Fruit fly (Drosophila melanogaster): Measurements from ENCODE around the gene CG10317.

Gene CG10317

DNA sequence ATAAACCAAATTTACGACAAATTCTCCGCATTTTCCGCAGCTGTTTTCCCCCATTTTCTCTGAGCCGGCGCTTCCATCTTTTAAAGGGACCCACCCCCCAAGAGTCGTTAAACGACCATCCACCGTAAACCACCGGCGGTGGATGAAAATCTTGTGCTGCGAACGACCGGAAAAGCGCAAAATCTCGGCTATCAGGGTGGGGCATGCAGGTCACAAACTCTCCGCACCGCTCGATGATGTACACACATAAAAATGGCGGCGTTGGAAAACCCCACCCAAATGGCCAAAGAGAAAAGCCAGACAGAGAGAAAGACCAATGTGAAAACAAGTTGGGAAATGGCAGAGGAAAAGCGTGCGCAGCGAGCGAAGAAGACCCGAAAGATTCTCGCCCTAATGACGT lies 15.3 kb upstream of the CG10317 start:
- no peak for TF ChIP-seq OdsH (GFP tag; optimal IDR thresholded peaks at IDR 0.05)
- no peak for TF ChIP-seq jim (GFP tag; optimal IDR thresholded peaks at IDR 0.05)
- TF ChIP-seq Vsx2 (GFP tag; optimal IDR thresholded peaks at IDR 0.05; ENCODE audit: partially characterized antibody): no peak
- no peak for TF ChIP-seq HLH106 (tag; optimal IDR thresholded peaks at IDR 0.05)
- no peak for TF ChIP-seq sage (GFP tag; optimal IDR thresholded peaks at IDR 0.05)
- no peak for TF ChIP-seq Hnf4 (GFP tag; optimal IDR thresholded peaks at IDR 0.05)
- no peak for TF ChIP-seq fru (GFP tag; optimal IDR thresholded peaks at IDR 0.05)
- no peak for TF ChIP-seq ey (GFP tag; optimal IDR thresholded peaks at IDR 0.05)
- no peak for TF ChIP-seq h (GFP tag; optimal IDR thresholded peaks at IDR 0.05)
- TF ChIP-seq Hr78 (GFP tag; optimal IDR thresholded peaks at IDR 0.05): no peak

dm6 chr3R:16374101-16374500 lies 3.8 kb upstream of the CG10317 start:
- no peak for TF ChIP-seq jim (GFP tag; optimal IDR thresholded peaks at IDR 0.05)
- TF ChIP-seq sage (GFP tag; optimal IDR thresholded peaks at IDR 0.05): no peak
- no peak for TF ChIP-seq Abd-B (GFP tag; optimal IDR thresholded peaks at IDR 0.05)
- TF ChIP-seq usp (GFP tag; optimal IDR thresholded peaks at IDR 0.05): no peak
- TF ChIP-seq Myc (optimal IDR thresholded peaks at IDR 0.05): peak; percentile 85
- TF ChIP-seq h (GFP tag; optimal IDR thresholded peaks at IDR 0.05): no peak
- TF ChIP-seq pan (optimal IDR thresholded peaks at IDR 0.05): no peak
- no peak for TF ChIP-seq psq (GFP tag; optimal IDR thresholded peaks at IDR 0.05)
- peak; percentile 81 for TF ChIP-seq N (GFP tag; optimal IDR thresholded peaks at IDR 0.05)
- peak; percentile 39 for TF ChIP-seq Vsx2 (GFP tag; optimal IDR thresholded peaks at IDR 0.05; ENCODE audit: partially characterized antibody)
- no peak for TF ChIP-seq GATAd (GFP tag; optimal IDR thresholded peaks at IDR 0.05)
- peak; percentile 48 for TF ChIP-seq Dif (GFP tag; optimal IDR thresholded peaks at IDR 0.05; ENCODE audit: partially characterized antibody)
- TF ChIP-seq CG32264 (GFP tag; optimal IDR thresholded peaks at IDR 0.05): no peak

dm6 chr3R:16368288-16368687 lies 2.0 kb downstream of the CG10317 start, which contains the start of gene js:
Gene js (minus strand): TSS chr3R:16368306.
- TF ChIP-seq jim (GFP tag; optimal IDR thresholded peaks at IDR 0.05): no peak

dm6 chr3R:16360008-16360407 lies 10.3 kb downstream of the CG10317 start, which contains the start of gene CG42446:
Gene CG42446 (minus strand): TSS chr3R:16360108.
- TF ChIP-seq Rel (GFP tag; optimal IDR thresholded peaks at IDR 0.05) (no peak), Rel (tag; optimal IDR thresholded peaks at IDR 0.05) (no peak), CrebA (GFP tag; optimal IDR thresholded peaks at IDR 0.05; ENCODE audit: borderline replicate concordance) (no peak), Myc (optimal IDR thresholded peaks at IDR 0.05) (no peak), dmrt93B (GFP tag; optimal IDR thresholded peaks at IDR 0.05) (no peak), Dif (GFP tag; optimal IDR thresholded peaks at IDR 0.05; ENCODE audit: partially characterized antibody) (no peak), OdsH (GFP tag; optimal IDR thresholded peaks at IDR 0.05) (no peak), Mio (GFP tag; optimal IDR thresholded peaks at IDR 0.05) (no peak), HLH106 (tag; optimal IDR thresholded peaks at IDR 0.05) (no peak), h (GFP tag; optimal IDR thresholded peaks at IDR 0.05) (no peak), br (GFP tag; optimal IDR thresholded peaks at IDR 0.05) (no peak), jim (GFP tag; optimal IDR thresholded peaks at IDR 0.05) (no peak), tai (GFP tag; optimal IDR thresholded peaks at IDR 0.05) (no peak), dl (GFP tag; optimal IDR thresholded peaks at IDR 0.05; ENCODE audit: insufficient read depth in 1 of 2, partially characterized antibody in 2 of 2) (no peak), fru (GFP tag; optimal IDR thresholded peaks at IDR 0.05) (no peak)

dm6 chr3R:16359098-16359497 lies 11.2 kb downstream of the CG10317 start, which contains the start of gene CG17931:
Gene CG17931 (minus strand): TSS chr3R:16359466.
- TF ChIP-seq brk (GFP tag; optimal IDR thresholded peaks at IDR 0.05) (no peak), rgr (GFP tag; optimal IDR thresholded peaks at IDR 0.05) (no peak), dmrt93B (GFP tag; optimal IDR thresholded peaks at IDR 0.05) (no peak), N (GFP tag; optimal IDR thresholded peaks at IDR 0.05) (no peak), sage (GFP tag; optimal IDR thresholded peaks at IDR 0.05) (no peak), Hnf4 (GFP tag; optimal IDR thresholded peaks at IDR 0.05) (no peak), Hr78 (GFP tag; optimal IDR thresholded peaks at IDR 0.05) (no peak), CG32264 (GFP tag; optimal IDR thresholded peaks at IDR 0.05) (no peak), pan (optimal IDR thresholded peaks at IDR 0.05) (no peak), Vsx2 (GFP tag; optimal IDR thresholded peaks at IDR 0.05; ENCODE audit: partially characterized antibody) (peak; percentile 27), CrebA (GFP tag; optimal IDR thresholded peaks at IDR 0.05; ENCODE audit: borderline replicate concordance) (peak; percentile 38), lola (GFP tag; optimal IDR thresholded peaks at IDR 0.05) (no peak), woc (GFP tag; optimal IDR thresholded peaks at IDR 0.05) (no peak), Hr83 (GFP tag; optimal IDR thresholded peaks at IDR 0.05; ENCODE audit: poor library complexity, severe bottlenecking) (no peak), Sp1 (GFP tag; optimal IDR thresholded peaks at IDR 0.05) (no peak), br (GFP tag; optimal IDR thresholded peaks at IDR 0.05) (no peak), foxo (GFP tag; optimal IDR thresholded peaks at IDR 0.05) (no peak)

Measured in whole organism, wandering third instar larva.